Fruit fly (Drosophila melanogaster): ENCODE measurements around the gene CG14323.

Gene CG14323

dm6 chr3R:17618699-17619150, 3.2 kb downstream of the CG14323 start, which contains the start of the genes CG14324 and CG14326:
Gene CG14324, minus strand, starts transcription at chr3R:17618799.
Gene CG14326, plus strand, starts transcription at chr3R:17619100.
- TF ChIP-seq CG6276 (GFP tag; optimal IDR thresholded peaks at IDR 0.05) (no peak), CG3032 (tag; optimal IDR thresholded peaks at IDR 0.05) (no peak), CG11762 (GFP tag; optimal IDR thresholded peaks at IDR 0.05; ENCODE audit: insufficient read depth) (no peak), OdsH (GFP tag; optimal IDR thresholded peaks at IDR 0.05) (no peak), salr (GFP tag; optimal IDR thresholded peaks at IDR 0.05) (no peak), CG8319 (GFP tag; optimal IDR thresholded peaks at IDR 0.05) (no peak), CG8119 (GFP tag; IDR thresholded peaks at IDR 0.05) (no peak), ss (GFP tag; optimal IDR thresholded peaks at IDR 0.05) (no peak), CG10669 (GFP tag; optimal IDR thresholded peaks at IDR 0.05) (no peak), CG6792 (GFP tag; optimal IDR thresholded peaks at IDR 0.05) (no peak)

DNA sequence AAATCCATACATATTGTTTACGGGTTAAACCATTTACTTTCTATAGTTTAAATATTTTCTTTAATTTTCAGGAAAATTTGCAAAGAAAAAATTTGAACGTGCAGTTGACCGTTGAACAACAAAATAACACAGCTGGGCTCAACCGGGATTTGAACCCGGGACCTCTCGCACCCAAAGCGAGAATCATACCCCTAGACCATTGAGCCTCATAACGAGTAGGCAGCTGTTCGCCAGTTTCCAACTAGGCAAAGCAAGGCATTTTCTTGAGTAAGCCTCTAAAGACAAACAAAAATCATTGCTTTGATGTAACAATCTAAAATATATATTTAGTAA, 4.0 kb downstream of the CG14323 start:
- TF ChIP-seq fd59A (GFP tag; optimal IDR thresholded peaks at IDR 0.05) (no peak), acj6 (GFP tag; optimal IDR thresholded peaks at IDR 0.05) (no peak), CG6808 (GFP tag; optimal IDR thresholded peaks at IDR 0.05) (no peak), Smox (GFP tag; optimal IDR thresholded peaks at IDR 0.05) (no peak), achi (GFP tag; optimal IDR thresholded peaks at IDR 0.05) (no peak), CG3919 (GFP tag; optimal IDR thresholded peaks at IDR 0.05) (peak; percentile 6), eg (GFP tag; IDR thresholded peaks at IDR 0.05) (no peak), CG15336 (GFP tag; IDR thresholded peaks at IDR 0.05) (no peak), Sox15 (GFP tag; optimal IDR thresholded peaks at IDR 0.05) (no peak), Gug (GFP tag; IDR thresholded peaks at IDR 0.05) (no peak), CG34406 (GFP tag; optimal IDR thresholded peaks at IDR 0.05) (no peak), dac (GFP tag; optimal IDR thresholded peaks at IDR 0.05) (no peak), Ets96B (tag; optimal IDR thresholded peaks at IDR 0.05) (no peak), CG7368 (GFP tag; optimal IDR thresholded peaks at IDR 0.05) (no peak), fd85E (GFP tag; optimal IDR thresholded peaks at IDR 0.05) (no peak), Lpt (GFP tag; optimal IDR thresholded peaks at IDR 0.05) (no peak), CG32006 (GFP tag; optimal IDR thresholded peaks at IDR 0.05) (no peak), CG16779 (tag; optimal IDR thresholded peaks at IDR 0.05) (peak; percentile 9), CG6163 (GFP tag; IDR thresholded peaks at IDR 0.05) (peak; percentile 40; the same call in 1 of the 3 replicates), salr (GFP tag; optimal IDR thresholded peaks at IDR 0.05) (no peak), CG6792 (GFP tag; optimal IDR thresholded peaks at IDR 0.05) (no peak), CG9139 (GFP tag; optimal IDR thresholded peaks at IDR 0.05) (peak; percentile 31), Hr4 (GFP tag; optimal IDR thresholded peaks at IDR 0.05) (no peak), OdsH (GFP tag; optimal IDR thresholded peaks at IDR 0.05) (no peak), CG11294 (GFP tag; IDR thresholded peaks at IDR 0.05) (no peak), CG4318 (GFP tag; optimal IDR thresholded peaks at IDR 0.05) (no peak), Sox102F (GFP tag; optimal IDR thresholded peaks at IDR 0.05) (no peak), net (GFP tag; optimal IDR thresholded peaks at IDR 0.05) (no peak), CG8632 (GFP tag; optimal IDR thresholded peaks at IDR 0.05) (no peak), Eip78C (GFP tag) (peak; percentile 67), cyc (GFP tag; optimal IDR thresholded peaks at IDR 0.05) (no peak), fkh (GFP tag; optimal IDR thresholded peaks at IDR 0.05) (no peak), dsx (GFP tag; optimal IDR thresholded peaks at IDR 0.05; ENCODE audit: poor library complexity, severe bottlenecking) (peak; percentile 10), CG10631 (GFP tag; optimal IDR thresholded peaks at IDR 0.05) (no peak), Eip93F (GFP tag; optimal IDR thresholded peaks at IDR 0.05) (no peak), esn (GFP tag; optimal IDR thresholded peaks at IDR 0.05) (no peak), Eip75B (GFP tag; optimal IDR thresholded peaks at IDR 0.05) (no peak), ss (GFP tag; optimal IDR thresholded peaks at IDR 0.05) (peak in 1 of 2 experiments; percentile 0), svp (GFP tag) (peak; percentile 83), spab (GFP tag; optimal IDR thresholded peaks at IDR 0.05) (peak; percentile 2), Blimp-1 (GFP tag; optimal IDR thresholded peaks at IDR 0.05) (no peak), Hr38 (GFP tag; optimal IDR thresholded peaks at IDR 0.05) (no peak), CG11762 (GFP tag; optimal IDR thresholded peaks at IDR 0.05; ENCODE audit: insufficient read depth) (no peak), CG11902 (GFP tag; optimal IDR thresholded peaks at IDR 0.05) (no peak), vri (GFP tag; optimal IDR thresholded peaks at IDR 0.05) (no peak), CG3032 (tag; optimal IDR thresholded peaks at IDR 0.05) (no peak)

Measured in whole organism, prepupa.